Fruit fly (Drosophila melanogaster) whole organism, prepupa: ENCODE data around the gene Set8.
A peak's percentile ranks its signal among the peaks of the same experiment; 100 is the strongest.

Experiments
- Blimp-1 ChIP-seq: fragments of 200-800 bp; sonication (Bioruptor generic); optimal IDR thresholded peaks from 3 replicates; lab custom pipeline; 2017; ENCODE audit warnings: missing biosample characterization, missing genetic modification characterization, mild to moderate bottlenecking, moderate library complexity, missing genetic modification reagents
- CG10631 ChIP-seq: fragments of 200-800 bp; sonication (Bioruptor generic); optimal IDR thresholded peaks from 2 replicates; lab custom pipeline; 2016; ENCODE audit warnings: missing biosample characterization, missing genetic modification characterization
- CG11294 ChIP-seq: fragments of 200-800 bp; sonication (Bioruptor generic); IDR thresholded peaks from 2 replicates; pipeline ENCODE4 v1.3.6; 2022; ENCODE audit warnings: missing biosample characterization, missing genetic modification characterization
- CG15336 ChIP-seq: fragments of 200-800 bp; sonication (Bioruptor generic); IDR thresholded peaks from 2 replicates; pipeline ENCODE4 v1.3.6; 2022; ENCODE audit warnings: missing biosample characterization, missing genetic modification characterization
- CG1621 ChIP-seq: fragments of 200-800 bp; sonication (Bioruptor generic); optimal IDR thresholded peaks from 3 replicates; lab custom pipeline; 2018; ENCODE audit warnings: missing biosample characterization, mild to moderate bottlenecking, missing genetic modification characterization
- CG3032 ChIP-seq: fragments of 200-800 bp; optimal IDR thresholded peaks from 2 replicates; lab custom pipeline; 2019; ENCODE audit warnings: missing biosample characterization, mild to moderate bottlenecking, missing genetic modification characterization, moderate library complexity
- CG31627 ChIP-seq: fragments of 200-800 bp; sonication (Bioruptor generic); optimal IDR thresholded peaks from 3 replicates; lab custom pipeline; 2016; ENCODE audit warnings: missing biosample characterization, missing genetic modification characterization
- CG34406 ChIP-seq: fragments of 200-800 bp; sonication (Bioruptor generic); optimal IDR thresholded peaks from 3 replicates; lab custom pipeline; 2016; ENCODE audit warnings: missing biosample characterization, missing genetic modification characterization
- CG4318 ChIP-seq: fragments of 200-800 bp; sonication (Bioruptor generic); optimal IDR thresholded peaks from 3 replicates; lab custom pipeline; 2017; ENCODE audit warnings: missing biosample characterization, mild to moderate bottlenecking, missing genetic modification characterization
- CG6792 ChIP-seq: fragments of 200-800 bp; sonication (Bioruptor generic); optimal IDR thresholded peaks from 3 replicates; lab custom pipeline; 2016; ENCODE audit warnings: missing biosample characterization, missing genetic modification characterization
- CG6808 ChIP-seq: fragments of 200-800 bp; sonication (Bioruptor generic); optimal IDR thresholded peaks from 3 replicates; lab custom pipeline; 2017; ENCODE audit warnings: missing biosample characterization, missing genetic modification characterization, mild to moderate bottlenecking, moderate library complexity, missing genetic modification reagents
- CG6854 ChIP-seq: fragments of 200-800 bp; sonication (Bioruptor generic); optimal IDR thresholded peaks from 2 replicates; lab custom pipeline; 2017; ENCODE audit warnings: missing biosample characterization, mild to moderate bottlenecking, missing genetic modification characterization
- CG8632 ChIP-seq: fragments of 200-800 bp; sonication (Bioruptor generic); optimal IDR thresholded peaks from 3 replicates; lab custom pipeline; 2016; ENCODE audit warnings: missing biosample characterization, missing genetic modification characterization
- Eip78C ChIP-seq: fragments of 200-800 bp; sonication (Bioruptor generic); peaks from one replicate; lab custom pipeline; 2016; ENCODE audit warnings: missing biosample characterization, missing genetic modification characterization
- Ets96B ChIP-seq: fragments of 200-800 bp; optimal IDR thresholded peaks from 2 replicates; lab custom pipeline; 2019; ENCODE audit warnings: missing biosample characterization, mild to moderate bottlenecking, missing genetic modification characterization, moderate library complexity
- Gug ChIP-seq: fragments of 200-800 bp; sonication (Bioruptor generic); IDR thresholded peaks from 2 replicates; pipeline ENCODE4 v1.3.6; 2022; ENCODE audit warnings: missing biosample characterization, missing genetic modification characterization
- Hr38 ChIP-seq: sonication (Bioruptor generic); optimal IDR thresholded peaks from 2 replicates; lab custom pipeline; 2016; ENCODE audit warnings: missing biosample characterization, missing genetic modification characterization
- Hr39 ChIP-seq: fragments of 200-800 bp; sonication (Bioruptor generic); optimal IDR thresholded peaks from 2 replicates; lab custom pipeline; 2016; ENCODE audit warnings: missing biosample characterization, missing genetic modification characterization
- Sox102F ChIP-seq: fragments of 200-800 bp; sonication (Bioruptor generic); optimal IDR thresholded peaks from 2 replicates; lab custom pipeline; 2016; ENCODE audit warnings: missing biosample characterization, mild to moderate bottlenecking, missing genetic modification characterization
- Sox14 ChIP-seq: fragments of 200-800 bp; sonication (Bioruptor generic); optimal IDR thresholded peaks from 3 replicates; lab custom pipeline; 2016; ENCODE audit warnings: missing biosample characterization, missing genetic modification characterization
- Sox15 ChIP-seq: fragments of 200-800 bp; sonication (Bioruptor generic); optimal IDR thresholded peaks from 3 replicates; lab custom pipeline; 2016; ENCODE audit warnings: missing biosample characterization, missing genetic modification characterization
- cyc ChIP-seq: fragments of 200-800 bp; sonication (Bioruptor generic); optimal IDR thresholded peaks from 3 replicates; lab custom pipeline; 2016; ENCODE audit warnings: missing biosample characterization, missing genetic modification characterization
- dac ChIP-seq: fragments of 200-800 bp; sonication (Bioruptor generic); optimal IDR thresholded peaks from 2 replicates; lab custom pipeline; 2017; ENCODE audit warnings: missing biosample characterization, mild to moderate bottlenecking, missing genetic modification characterization
- dsx ChIP-seq: fragments of 200-800 bp; optimal IDR thresholded peaks from 3 replicates; lab custom pipeline; 2019; ENCODE audit warnings: missing biosample characterization, mild to moderate bottlenecking, missing genetic modification characterization, moderate library complexity; ENCODE audit not compliant: poor library complexity, severe bottlenecking
- eg ChIP-seq: fragments of 200-800 bp; sonication (Bioruptor generic); IDR thresholded peaks from 3 replicates; pipeline ENCODE4 v1.3.6; 2022; ENCODE audit warnings: missing biosample characterization, missing genetic modification characterization
- esn ChIP-seq: fragments of 200-800 bp; sonication (Bioruptor generic); optimal IDR thresholded peaks from 2 replicates; lab custom pipeline; 2016; ENCODE audit warnings: missing biosample characterization, mild to moderate bottlenecking, missing genetic modification characterization, moderate library complexity
- fd59A ChIP-seq: fragments of 200-800 bp; sonication (Bioruptor generic); optimal IDR thresholded peaks from 2 replicates; lab custom pipeline; 2017; ENCODE audit warnings: missing biosample characterization, mild to moderate bottlenecking, missing genetic modification characterization, missing genetic modification reagents
- fd85E ChIP-seq: fragments of 200-800 bp; sonication (Bioruptor generic); optimal IDR thresholded peaks from 3 replicates; lab custom pipeline; 2016; ENCODE audit warnings: missing biosample characterization, missing genetic modification characterization
- fkh ChIP-seq: fragments of 200-800 bp; sonication (Bioruptor generic); optimal IDR thresholded peaks from 3 replicates; lab custom pipeline; 2017; ENCODE audit warnings: missing biosample characterization, mild to moderate bottlenecking, missing genetic modification characterization, moderate library complexity
- lz ChIP-seq: fragments of 200-800 bp; sonication (Bioruptor generic); optimal IDR thresholded peaks from 3 replicates; lab custom pipeline; 2016; ENCODE audit warnings: missing biosample characterization, missing genetic modification characterization
- salr ChIP-seq, 2 experiments: fragments of 200-800 bp; sonication (Bioruptor generic); optimal IDR thresholded peaks; 3 replicates each; lab custom pipeline; 2016 to 2018; ENCODE audit warnings: missing biosample characterization in 2 of 2, missing genetic modification characterization in 2 of 2, mild to moderate bottlenecking in 1 of 2
- spab ChIP-seq: fragments of 200-800 bp; sonication (Bioruptor generic); optimal IDR thresholded peaks from 2 replicates; lab custom pipeline; 2017; ENCODE audit warnings: missing biosample characterization, mild to moderate bottlenecking, missing genetic modification characterization, missing genetic modification reagents
- svp ChIP-seq: fragments of 200-800 bp; sonication (Bioruptor generic); peaks from one replicate; lab custom pipeline; 2016; ENCODE audit warnings: missing biosample characterization, missing genetic modification characterization
- topi ChIP-seq: fragments of 200-800 bp; sonication (Bioruptor generic); optimal IDR thresholded peaks from 3 replicates; lab custom pipeline; 2016; ENCODE audit warnings: missing biosample characterization, missing genetic modification characterization
- vri ChIP-seq: fragments of 200-800 bp; sonication (Bioruptor generic); optimal IDR thresholded peaks from 3 replicates; lab custom pipeline; 2016; ENCODE audit warnings: missing biosample characterization, mild to moderate bottlenecking, missing genetic modification characterization

Gene Set8

DNA sequence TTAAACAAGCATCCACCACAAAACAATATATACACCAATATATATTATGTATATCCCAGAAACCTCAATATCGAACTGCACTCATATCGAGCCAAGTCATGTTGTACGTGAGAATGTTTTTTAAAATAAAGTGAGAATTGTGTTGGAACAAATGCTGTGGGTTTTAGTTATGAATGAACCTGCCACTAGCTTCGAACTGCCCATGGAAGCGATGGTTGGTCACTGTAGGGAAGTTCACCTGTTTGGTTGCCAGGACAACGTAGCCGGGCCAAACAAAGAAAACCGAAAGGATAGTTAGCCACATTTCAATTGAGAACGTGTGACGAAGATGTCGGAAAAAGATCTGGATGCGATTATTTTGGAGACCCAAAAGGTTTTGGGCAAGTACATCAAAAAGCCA is 13.7 kb upstream of the Set8 start, which contains the start of gene IFT54:
IFT54 (plus strand) TSS at position 301 of the 400 bp plus-strand sequence.
- TF ChIP-seq Hr38 (GFP tag; lab: Kevin White, UChicago) (no peak), Blimp-1 (GFP tag; lab: Kevin White, UChicago) (no peak), svp (GFP tag; lab: Kevin White, UChicago) (no peak), CG1621 (no peak), CG6808 (GFP tag; lab: Kevin White, UChicago) (no peak)

- TF ChIP-seq dsx (GFP tag; lab: Kevin White, UChicago) (peak; percentile 23), salr (GFP tag; optimal IDR thresholded peaks at IDR 0.05; lab: Kevin White, UChicago) (peak in 1 of 2 experiments; percentile 13), esn (GFP tag; lab: Kevin White, UChicago) (peak; percentile 27), CG11294 (GFP tag; lab: Robert Waterston, UW) (no peak), Eip78C (GFP tag; lab: Kevin White, UChicago) (peak; percentile 28), CG6792 (GFP tag; lab: Kevin White, UChicago) (no peak)
These were observed 7.7 kb upstream of the Set8 start for dm6 chr3R:14307972-14308673.

DNA sequence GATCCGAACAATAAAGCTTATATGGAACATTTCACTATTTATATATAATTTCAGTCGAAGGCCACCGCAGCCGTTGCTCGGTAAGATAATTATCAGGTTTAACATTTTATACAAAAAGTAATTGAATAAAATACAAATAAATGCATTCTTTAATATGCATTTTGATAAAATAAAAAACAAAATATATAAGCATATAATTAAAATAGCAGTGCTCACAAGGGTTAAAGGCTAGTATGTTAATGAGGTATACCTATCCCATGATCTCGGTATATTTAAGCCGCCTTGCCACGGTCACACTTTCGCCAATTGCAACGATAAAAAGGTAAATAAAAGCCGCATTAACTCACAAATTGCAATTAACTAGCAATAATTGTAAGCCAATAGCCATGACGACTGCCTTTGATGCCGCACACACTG is 7.0 kb upstream of the Set8 start, which contains the start of gene Polr2I:
Polr2I (plus strand) TSS at position 289 of the 417 bp plus-strand sequence.
- TF ChIP-seq CG4318 (GFP tag; lab: Kevin White, UChicago), result no peak
- TF ChIP-seq CG6808 (GFP tag; lab: Kevin White, UChicago), result no peak
- peak; percentile 15 for TF ChIP-seq CG6792 (GFP tag; lab: Kevin White, UChicago)
- peak; percentile 7 for TF ChIP-seq topi (GFP tag; lab: Kevin White, UChicago)
- TF ChIP-seq CG8632 (GFP tag; lab: Kevin White, UChicago), result peak; percentile 26
- peak; percentile 32; the same call in 1 of the 3 replicates for TF ChIP-seq eg (GFP tag; lab: Robert Waterston, UW)
- TF ChIP-seq fd59A (GFP tag; lab: Kevin White, UChicago), result peak; percentile 12
- TF ChIP-seq CG15336 (GFP tag; lab: Robert Waterston, UW), result peak; percentile 10; the same call in 1 of the 2 replicates
- peak; percentile 68 for TF ChIP-seq fkh
- TF ChIP-seq Sox102F (GFP tag; lab: Kevin White, UChicago), result no peak
- TF ChIP-seq esn (GFP tag; lab: Kevin White, UChicago), result peak; percentile 35
- TF ChIP-seq Gug (GFP tag; lab: Robert Waterston, UW), result 0 out of 2 replicates have a peak, but pooled peaks have one; percentile 30
- peak; percentile 62 for TF ChIP-seq Sox14 (GFP tag; lab: Kevin White, UChicago)
- TF ChIP-seq Blimp-1 (GFP tag; lab: Kevin White, UChicago), result no peak
- TF ChIP-seq Hr39 (GFP tag; lab: Kevin White, UChicago), result no peak
- TF ChIP-seq spab, result no peak
- no peak for TF ChIP-seq fd85E
- TF ChIP-seq lz (GFP tag; lab: Kevin White, UChicago), result peak; percentile 33
- peak; percentile 27 for TF ChIP-seq CG31627 (GFP tag; lab: Kevin White, UChicago)
- TF ChIP-seq Sox15 (GFP tag; lab: Kevin White, UChicago), result peak; percentile 37
- peak; percentile 56 for TF ChIP-seq CG3032
- TF ChIP-seq CG10631 (GFP tag; lab: Kevin White, UChicago), result no peak
- peak; percentile 33 for TF ChIP-seq CG34406 (GFP tag; lab: Kevin White, UChicago)
- peak; percentile 58 for TF ChIP-seq Eip78C (GFP tag; lab: Kevin White, UChicago)
- TF ChIP-seq cyc, result peak; percentile 37
- peak; percentile 45 for TF ChIP-seq Ets96B (tag; lab: Kevin White, UChicago)

dm6 chr3R:14310062-14310461 is 5.8 kb upstream of the Set8 start, which contains the start of gene CG31321:
Gene CG31321 (plus strand): TSS chr3R:14310362.
- no peak for TF ChIP-seq dac (GFP tag; lab: Kevin White, UChicago)
- TF ChIP-seq CG34406 (GFP tag; lab: Kevin White, UChicago), result no peak
- TF ChIP-seq Hr39 (GFP tag; lab: Kevin White, UChicago), result no peak
- no peak for TF ChIP-seq CG6854
- no peak for TF ChIP-seq esn (GFP tag; lab: Kevin White, UChicago)
- TF ChIP-seq Hr38 (GFP tag; lab: Kevin White, UChicago), result no peak
- TF ChIP-seq Sox14 (GFP tag; lab: Kevin White, UChicago), result no peak
- no peak for TF ChIP-seq CG6792 (GFP tag; lab: Kevin White, UChicago)
- no peak for TF ChIP-seq vri (GFP tag; lab: Kevin White, UChicago)
